Worm (Caenorhabditis elegans): ENCODE results near the gene Y62E10A.19.

DNA sequence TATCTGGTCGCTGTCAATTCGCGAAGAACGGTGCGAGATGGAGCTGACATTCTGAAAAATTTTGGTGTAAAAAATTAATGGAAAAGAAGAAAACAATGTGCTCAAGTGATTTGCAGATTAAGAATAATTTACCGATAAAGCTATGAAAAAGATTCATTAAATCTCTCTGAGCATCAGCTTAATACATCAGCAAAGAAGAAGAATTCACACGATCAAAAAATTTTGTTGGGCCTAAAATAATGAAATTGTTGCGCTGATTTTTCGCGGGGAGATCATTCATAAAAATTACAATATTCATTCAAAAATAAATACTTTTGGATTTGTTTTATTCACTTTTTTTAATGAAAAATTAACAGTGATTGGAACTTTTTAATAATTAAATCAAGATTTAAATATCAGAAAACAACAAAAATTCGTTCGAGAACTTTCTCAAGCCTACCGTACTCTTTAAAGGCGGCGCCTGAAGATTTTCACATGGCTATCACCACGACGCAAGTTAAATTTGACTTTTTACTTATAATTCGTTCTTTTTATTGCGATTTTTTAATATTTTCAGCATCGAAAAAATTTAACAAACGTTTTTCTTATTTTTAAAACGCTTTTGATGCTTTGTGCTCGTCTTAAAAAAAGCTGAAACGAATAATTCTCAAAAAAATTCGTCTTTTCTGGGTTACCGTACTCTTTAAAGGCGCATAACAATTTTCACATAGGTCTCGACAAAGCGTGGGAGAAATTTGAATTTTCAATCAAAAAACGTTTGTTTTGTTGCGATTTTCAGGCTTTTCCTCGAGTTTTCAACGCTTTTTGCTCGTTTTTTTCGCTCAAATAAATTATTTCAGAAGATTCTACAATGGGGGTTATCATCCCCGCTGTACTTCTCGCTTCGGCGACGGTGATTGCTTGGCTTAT, 7.4 kb downstream of the Y62E10A.19 start, which contains the start of the genes memi-2 and cyp-31A5:
- TF ChIP-seq ama-1 (optimal IDR thresholded peaks at IDR 0.05) (no peak), hmbx-1 (tag; optimal IDR thresholded peaks at IDR 0.05) (no peak), tra-4 (tag; optimal IDR thresholded peaks at IDR 0.05) (no peak), sea-1 (GFP tag; conservative IDR thresholded peaks at IDR 0.05) (no peak), hmg-4 (GFP tag; optimal IDR thresholded peaks at IDR 0.05) (no peak), hnd-1 (tag; optimal IDR thresholded peaks at IDR 0.05) (no peak), ceh-13 (GFP tag; optimal IDR thresholded peaks at IDR 0.05) (no peak)

Measured in whole organism, early embryonic.